Worm (Caenorhabditis elegans) whole organism, late embryonic: ENCODE data around the gene spi-1.

ENCODE experiments used
- ama-1 ChIP-seq: fragments of 150-350 bp; optimal IDR thresholded peaks from 2 replicates; lab custom pipeline; 2014
- dve-1 ChIP-seq: sonication (generic microtip); optimal IDR thresholded peaks from 2 replicates; lab custom pipeline; 2017; ENCODE audit warnings: antibody characterized with exemption, mild to moderate bottlenecking, missing genetic modification characterization, missing compliant biosample characterization
- elt-2 ChIP-seq: sonication (generic microtip); optimal IDR thresholded peaks from 2 replicates; lab custom pipeline; 2016; ENCODE audit warnings: missing genetic modification reagents, missing genetic modification characterization, missing compliant biosample characterization
- fkh-6 ChIP-seq: sonication (generic microtip); optimal IDR thresholded peaks from 2 replicates; lab custom pipeline; 2016; ENCODE audit warnings: missing genetic modification characterization, missing compliant biosample characterization
- lin-11 ChIP-seq: fragments of 200-800 bp; sonication (Bioruptor generic); optimal IDR thresholded peaks from 2 replicates; lab custom pipeline; 2018; ENCODE audit warnings: mild to moderate bottlenecking, missing genetic modification characterization, missing compliant biosample characterization
- nfya-1 ChIP-seq: sonication (generic microtip); optimal IDR thresholded peaks from 2 replicates; lab custom pipeline; 2017; ENCODE audit warnings: missing genetic modification characterization, mild to moderate bottlenecking, missing compliant biosample characterization, antibody characterized with exemption, moderate library complexity
- nhr-11 ChIP-seq: fragments of 150-350 bp; optimal IDR thresholded peaks from 2 replicates; lab custom pipeline; 2014; ENCODE audit warnings: missing biosample characterization, missing genetic modification characterization
- odd-2 ChIP-seq: sonication (generic microtip); optimal IDR thresholded peaks from 2 replicates; lab custom pipeline; 2017; ENCODE audit warnings: antibody characterized with exemption, mild to moderate bottlenecking, missing genetic modification characterization, missing compliant biosample characterization
- pha-4 ChIP-seq: fragments of 150-350 bp; optimal IDR thresholded peaks from 2 replicates; lab custom pipeline; 2018; ENCODE audit warnings: missing biosample characterization, missing genetic modification reagents, missing genetic modification characterization
- pqm-1 ChIP-seq: sonication (generic microtip); optimal IDR thresholded peaks from 2 replicates; lab custom pipeline; 2016; ENCODE audit warnings: missing genetic modification characterization, missing compliant biosample characterization
- tbx-2 ChIP-seq: sonication (generic microtip); optimal IDR thresholded peaks from 2 replicates; lab custom pipeline; 2016; ENCODE audit warnings: missing genetic modification characterization, missing compliant biosample characterization

DNA sequence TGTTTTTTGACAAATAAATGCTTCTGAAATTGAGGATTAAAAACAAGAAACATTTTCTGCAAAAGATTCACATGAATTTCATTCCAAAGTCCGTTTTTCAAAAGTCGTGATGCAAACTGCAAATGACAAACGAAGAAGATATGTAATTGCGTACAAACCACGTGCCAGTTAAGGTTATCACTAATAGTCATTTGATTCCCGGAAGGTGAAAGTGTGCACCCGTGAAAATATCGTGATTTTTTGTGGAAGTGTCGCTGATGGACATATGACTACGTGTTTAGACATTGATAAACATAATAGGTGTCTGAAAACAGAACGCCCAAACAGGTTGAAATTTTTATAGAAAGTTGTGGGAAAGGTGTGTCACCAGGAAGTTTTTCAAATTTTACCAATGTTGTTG lies 32.2 kb downstream of the spi-1 start:
- no peak for TF ChIP-seq dve-1 (tag; lab: Kevin White, UChicago)
- no peak for TF ChIP-seq elt-2 (tag; lab: Kevin White, UChicago)
- TF ChIP-seq tbx-2 (tag; lab: Kevin White, UChicago), result no peak
- no peak for TF ChIP-seq ama-1 (lab: Kevin White, UChicago)
- TF ChIP-seq odd-2, result no peak
- no peak for TF ChIP-seq lin-11 (tag; lab: Kevin White, UChicago)
- no peak for TF ChIP-seq nfya-1 (tag; lab: Kevin White, UChicago)
- no peak for TF ChIP-seq pqm-1 (tag; lab: Kevin White, UChicago)
- no peak for TF ChIP-seq pha-4 (tag; lab: Kevin White, UChicago)
- no peak for TF ChIP-seq nhr-11 (tag; lab: Kevin White, UChicago)
- TF ChIP-seq fkh-6, result no peak
